Fruit fly (Drosophila melanogaster) whole organism, embryonic: ENCODE measurements around the gene Ufsp2.

Experiments
- BEAF-32 ChIP-seq: fragments of 200-800 bp; sonication (Bioruptor generic); optimal IDR thresholded peaks from 3 replicates; lab custom pipeline; 2017; ENCODE audit warnings: missing biosample characterization, missing genetic modification characterization, mild to moderate bottlenecking, moderate library complexity, missing genetic modification reagents
- CG10209 ChIP-seq: fragments of 200-800 bp; sonication (Bioruptor generic); optimal IDR thresholded peaks from 3 replicates; lab custom pipeline; 2017; ENCODE audit warnings: missing biosample characterization, mild to moderate bottlenecking, missing genetic modification characterization, missing genetic modification reagents
- CG1024 ChIP-seq: fragments of 200-800 bp; sonication (Bioruptor generic); IDR thresholded peaks from 2 replicates; pipeline ENCODE4 v1.3.6; 2022; ENCODE audit warnings: missing biosample characterization, missing genetic modification characterization
- CG11696 ChIP-seq: fragments of 200-800 bp; sonication (Bioruptor generic); IDR thresholded peaks from 2 replicates; pipeline ENCODE4 v1.3.6; 2022; ENCODE audit warnings: missing biosample characterization, missing genetic modification characterization
- CG1233 ChIP-seq: fragments of 200-800 bp; sonication (Bioruptor generic); optimal IDR thresholded peaks from 4 replicates; lab custom pipeline; 2018; ENCODE audit warnings: missing biosample characterization, mild to moderate bottlenecking, missing genetic modification characterization
- CG12769 ChIP-seq: fragments of 200-800 bp; sonication (Bioruptor generic); optimal IDR thresholded peaks from 2 replicates; lab custom pipeline; 2019; ENCODE audit warnings: missing biosample characterization, mild to moderate bottlenecking, missing genetic modification characterization, moderate library complexity
- CG13296 ChIP-seq: fragments of 200-800 bp; sonication (Bioruptor generic); optimal IDR thresholded peaks from 3 replicates; lab custom pipeline; 2018; ENCODE audit warnings: missing biosample characterization, mild to moderate bottlenecking, missing genetic modification characterization
- CG13424 ChIP-seq: fragments of 200-800 bp; sonication (Bioruptor generic); optimal IDR thresholded peaks from 2 replicates; lab custom pipeline; 2019; ENCODE audit warnings: missing biosample characterization, mild to moderate bottlenecking, missing genetic modification characterization, moderate library complexity
- CG13894 ChIP-seq: fragments of 200-800 bp; sonication (Bioruptor generic); optimal IDR thresholded peaks from 3 replicates; lab custom pipeline; 2018; ENCODE audit warnings: missing biosample characterization, mild to moderate bottlenecking, missing genetic modification characterization, moderate library complexity
- CG15514 ChIP-seq: fragments of 200-800 bp; sonication (Bioruptor generic); optimal IDR thresholded peaks from 3 replicates; lab custom pipeline; 2017; ENCODE audit warnings: missing biosample characterization, missing genetic modification characterization, mild to moderate bottlenecking, moderate library complexity, missing genetic modification reagents
- CG15601 ChIP-seq: fragments of 200-800 bp; sonication (Bioruptor generic); optimal IDR thresholded peaks from 3 replicates; lab custom pipeline; 2019; ENCODE audit warnings: missing biosample characterization, mild to moderate bottlenecking, missing genetic modification characterization, moderate library complexity
- CG15696 ChIP-seq: fragments of 200-800 bp; sonication (Bioruptor generic); optimal IDR thresholded peaks from 2 replicates; lab custom pipeline; 2019; ENCODE audit warnings: missing biosample characterization, mild to moderate bottlenecking, missing genetic modification characterization, moderate library complexity
- CG17361 ChIP-seq: fragments of 200-800 bp; sonication (Bioruptor generic); IDR thresholded peaks from 3 replicates; pipeline ENCODE4 v1.3.6; 2022; ENCODE audit warnings: missing biosample characterization, missing genetic modification characterization
- CG17802 ChIP-seq: fragments of 200-800 bp; sonication (Bioruptor generic); optimal IDR thresholded peaks from 2 replicates; lab custom pipeline; 2018; ENCODE audit warnings: missing biosample characterization, mild to moderate bottlenecking, missing genetic modification characterization, moderate library complexity
- CG2120 ChIP-seq: fragments of 200-800 bp; sonication (Bioruptor generic); optimal IDR thresholded peaks from 3 replicates; lab custom pipeline; 2016; ENCODE audit warnings: missing biosample characterization, missing genetic modification characterization
- CG2889 ChIP-seq: fragments of 200-800 bp; sonication (Bioruptor generic); IDR thresholded peaks from 3 replicates; pipeline ENCODE4 v1.3.6; 2022; ENCODE audit warnings: missing biosample characterization, missing genetic modification characterization
- CG3065 ChIP-seq: fragments of 200-800 bp; sonication (Bioruptor generic); optimal IDR thresholded peaks from 2 replicates; lab custom pipeline; 2016; ENCODE audit warnings: missing biosample characterization, missing genetic modification characterization
- CG31365 ChIP-seq: fragments of 200-800 bp; sonication (Bioruptor generic); optimal IDR thresholded peaks from 2 replicates; lab custom pipeline; 2018; ENCODE audit warnings: missing biosample characterization, mild to moderate bottlenecking, missing genetic modification characterization
- CG32772 ChIP-seq: fragments of 200-800 bp; sonication (Bioruptor generic); IDR thresholded peaks from 2 replicates; pipeline ENCODE4 v1.3.6; 2022; ENCODE audit warnings: missing biosample characterization, missing genetic modification characterization
- CG33213 ChIP-seq: fragments of 200-800 bp; sonication (Bioruptor generic); optimal IDR thresholded peaks from 3 replicates; lab custom pipeline; 2016; ENCODE audit warnings: missing biosample characterization, missing genetic modification characterization
- CG4424 ChIP-seq: fragments of 200-800 bp; sonication (Bioruptor generic); optimal IDR thresholded peaks from 3 replicates; lab custom pipeline; 2016; ENCODE audit warnings: missing biosample characterization, missing genetic modification characterization
- CG4730 ChIP-seq: fragments of 200-800 bp; sonication (Bioruptor generic); IDR thresholded peaks from 2 replicates; pipeline ENCODE4 v1.3.6; 2022; ENCODE audit warnings: missing biosample characterization, missing genetic modification characterization
- CG7786 ChIP-seq: fragments of 200-800 bp; sonication (Bioruptor generic); optimal IDR thresholded peaks from 2 replicates; lab custom pipeline; 2016; ENCODE audit warnings: missing biosample characterization, missing genetic modification characterization
- CG7987 ChIP-seq: fragments of 200-800 bp; sonication (Bioruptor generic); optimal IDR thresholded peaks from 2 replicates; lab custom pipeline; 2018; ENCODE audit warnings: missing biosample characterization, mild to moderate bottlenecking, missing genetic modification characterization, moderate library complexity
- CG9932 ChIP-seq: fragments of 200-800 bp; sonication (Bioruptor generic); IDR thresholded peaks from 2 replicates; pipeline ENCODE4 v1.3.6; 2022; ENCODE audit warnings: missing biosample characterization, missing genetic modification characterization
- CkIIα-i1 ChIP-seq: fragments of 200-800 bp; sonication (Bioruptor generic); IDR thresholded peaks from 2 replicates; pipeline ENCODE4 v1.3.6; 2022; ENCODE audit warnings: missing biosample characterization, missing genetic modification characterization
- Fer2 ChIP-seq: fragments of 200-800 bp; sonication (Bioruptor generic); optimal IDR thresholded peaks from 2 replicates; lab custom pipeline; 2018; ENCODE audit warnings: missing biosample characterization, mild to moderate bottlenecking, missing genetic modification characterization, moderate library complexity
- HmgZ ChIP-seq: fragments of 200-800 bp; sonication (Bioruptor generic); optimal IDR thresholded peaks from 2 replicates; lab custom pipeline; 2018; ENCODE audit warnings: missing biosample characterization, mild to moderate bottlenecking, missing genetic modification characterization
- Hmx ChIP-seq: fragments of 200-800 bp; sonication (Bioruptor generic); optimal IDR thresholded peaks from 2 replicates; lab custom pipeline; 2016; ENCODE audit warnings: missing biosample characterization, missing genetic modification characterization
- Hr3 ChIP-seq: fragments of 200-800 bp; sonication (Bioruptor generic); optimal IDR thresholded peaks from 3 replicates; lab custom pipeline; 2016; ENCODE audit warnings: missing biosample characterization, missing genetic modification characterization
- Myb ChIP-seq: fragments of 200-800 bp; sonication (Bioruptor generic); optimal IDR thresholded peaks from 2 replicates; lab custom pipeline; 2016; ENCODE audit warnings: missing biosample characterization, missing genetic modification characterization
- NK7.1 ChIP-seq: fragments of 200-800 bp; sonication (Bioruptor generic); optimal IDR thresholded peaks from 3 replicates; lab custom pipeline; 2016; ENCODE audit warnings: missing biosample characterization, missing genetic modification characterization
- Scr ChIP-seq: fragments of 200-800 bp; sonication (Bioruptor generic); IDR thresholded peaks from 2 replicates; pipeline ENCODE4 v1.3.6; 2022; ENCODE audit warnings: missing biosample characterization, missing genetic modification characterization; ENCODE audit not compliant: partially characterized antibody
- Side ChIP-seq: fragments of 200-800 bp; sonication (Bioruptor generic); optimal IDR thresholded peaks from 2 replicates; lab custom pipeline; 2016; ENCODE audit warnings: missing biosample characterization, missing genetic modification characterization
- Stat92E ChIP-seq, 3 experiments: fragments of >200 bp in 2 of 3; fragments of 200-800 bp in 1 of 3; sonication (Bioruptor generic) in 1 of 3; optimal IDR thresholded peaks; 2 replicates each; lab custom pipeline; 2017 to 2019; ENCODE audit warnings: missing biosample characterization in 3 of 3, missing genetic modification characterization in 3 of 3, mild to moderate bottlenecking in 1 of 3, moderate library complexity in 1 of 3
- Vsx1 ChIP-seq: fragments of 200-800 bp; sonication (Bioruptor generic); optimal IDR thresholded peaks from 2 replicates; lab custom pipeline; 2017; ENCODE audit warnings: missing biosample characterization, mild to moderate bottlenecking, missing genetic modification characterization, missing genetic modification reagents
- ab ChIP-seq: fragments of 200-800 bp; sonication (Bioruptor generic); optimal IDR thresholded peaks from 2 replicates; lab custom pipeline; 2016; ENCODE audit warnings: missing biosample characterization, missing genetic modification characterization
- btn ChIP-seq: fragments of 200-800 bp; sonication (Bioruptor generic); optimal IDR thresholded peaks from 2 replicates; lab custom pipeline; 2016; ENCODE audit warnings: missing biosample characterization, missing genetic modification characterization
- caup ChIP-seq: fragments of 200-800 bp; sonication (Bioruptor generic); optimal IDR thresholded peaks from 3 replicates; lab custom pipeline; 2017; ENCODE audit warnings: missing biosample characterization, mild to moderate bottlenecking, missing genetic modification characterization, moderate library complexity; ENCODE audit not compliant: severe bottlenecking
- chm ChIP-seq: fragments of 200-800 bp; sonication (Bioruptor generic); IDR thresholded peaks from 2 replicates; pipeline ENCODE4 v1.3.6; 2022; ENCODE audit warnings: missing biosample characterization, missing genetic modification characterization
- fu2 ChIP-seq: fragments of 200-800 bp; sonication (Bioruptor generic); optimal IDR thresholded peaks from 2 replicates; lab custom pipeline; 2016; ENCODE audit warnings: missing biosample characterization, missing genetic modification characterization
- grau ChIP-seq: fragments of 200-800 bp; optimal IDR thresholded peaks from 3 replicates; lab custom pipeline; 2019; ENCODE audit warnings: missing biosample characterization, mild to moderate bottlenecking, missing genetic modification characterization, moderate library complexity
- knrl ChIP-seq: fragments of 200-800 bp; sonication (Bioruptor generic); IDR thresholded peaks from 3 replicates; pipeline ENCODE4 v1.3.6; 2022; ENCODE audit warnings: missing biosample characterization, missing genetic modification characterization; ENCODE audit not compliant: partially characterized antibody
- onecut ChIP-seq: fragments of 200-800 bp; sonication (Bioruptor generic); IDR thresholded peaks from 2 replicates; pipeline ENCODE4 v1.3.6; 2022; ENCODE audit warnings: missing biosample characterization, missing genetic modification characterization
- shn ChIP-seq: fragments of 200-800 bp; sonication (Bioruptor generic); optimal IDR thresholded peaks from 3 replicates; lab custom pipeline; 2016; ENCODE audit warnings: missing biosample characterization, missing genetic modification characterization
- sob ChIP-seq: fragments of 200-800 bp; sonication (Bioruptor generic); IDR thresholded peaks from 2 replicates; pipeline ENCODE4 v1.3.6; 2022; ENCODE audit warnings: missing biosample characterization, missing genetic modification characterization
- stc ChIP-seq: fragments of 200-800 bp; sonication (Bioruptor generic); IDR thresholded peaks from 2 replicates; pipeline ENCODE4 v1.3.6; 2022; ENCODE audit warnings: missing biosample characterization, missing genetic modification characterization
- unc-4 ChIP-seq: fragments of 200-800 bp; sonication (Bioruptor generic); IDR thresholded peaks from 2 replicates; pipeline ENCODE4 v1.3.6; 2022; ENCODE audit warnings: missing biosample characterization, missing genetic modification characterization; ENCODE audit not compliant: partially characterized antibody
- vvl ChIP-seq: fragments of 200-800 bp; sonication (Bioruptor generic); IDR thresholded peaks from 2 replicates; pipeline ENCODE4 v1.3.6; 2022; ENCODE audit warnings: missing biosample characterization, missing genetic modification characterization
- wek ChIP-seq: fragments of 200-800 bp; sonication (Bioruptor generic); optimal IDR thresholded peaks from 3 replicates; lab custom pipeline; 2018; ENCODE audit warnings: missing biosample characterization, mild to moderate bottlenecking, missing genetic modification characterization, moderate library complexity

The Ufsp2 gene

dm6 chr3L:15565829-15566433, 10.4 kb upstream of the Ufsp2 start, which contains the start of gene dop (continued):
- TF ChIP-seq Hr3 (GFP tag; lab: Kevin White, UChicago) (peak; percentile 17), onecut (GFP tag; lab: Robert Waterston, UW) (peak; percentile 67), grau (tag; lab: Kevin White, UChicago) (peak; percentile 2), CG33213 (GFP tag; lab: Kevin White, UChicago) (peak; percentile 34), CG31365 (tag; lab: Kevin White, UChicago) (no peak), Hmx (GFP tag; lab: Kevin White, UChicago) (no peak), CG1024 (GFP tag; lab: Robert Waterston, UW) (no peak), CG13894 (tag; lab: Kevin White, UChicago) (peak; percentile 9), btn (no peak), CG4424 (GFP tag; lab: Kevin White, UChicago) (no peak), chm (GFP tag; lab: Robert Waterston, UW) (no peak), CG15696 (tag; lab: Kevin White, UChicago) (no peak), CG32772 (GFP tag; lab: Robert Waterston, UW) (no peak), CG10209 (GFP tag; lab: Kevin White, UChicago) (no peak), CkIIα-i1 (GFP tag; lab: Robert Waterston, UW) (no peak), vvl (GFP tag; lab: Robert Waterston, UW) (peak; percentile 49), CG4730 (GFP tag; lab: Robert Waterston, UW) (no peak), knrl (GFP tag; lab: Robert Waterston, UW) (peak; percentile 73), CG17361 (no peak), CG12769 (tag; lab: Kevin White, UChicago) (peak; percentile 9), CG15601 (no peak), CG13296 (GFP tag; lab: Kevin White, UChicago) (no peak), shn (peak; percentile 42), wek (GFP tag; lab: Kevin White, UChicago) (no peak), CG1233 (GFP tag; lab: Kevin White, UChicago) (no peak), Scr (GFP tag; lab: Robert Waterston, UW) (peak; percentile 71), CG15514 (peak; percentile 61), CG7987 (GFP tag; lab: Kevin White, UChicago) (no peak), CG2889 (no peak), stc (GFP tag; lab: Robert Waterston, UW) (no peak), HmgZ (peak; percentile 15), unc-4 (peak; percentile 70), CG7786 (GFP tag; lab: Kevin White, UChicago) (no peak), fu2 (no peak), CG3065 (no peak), CG2120 (GFP tag; lab: Kevin White, UChicago) (peak; percentile 35), CG13424 (peak; percentile 6), CG11696 (no peak), ab (GFP tag; lab: Kevin White, UChicago) (no peak), Stat92E (GFP tag; optimal IDR thresholded peaks at IDR 0.05; lab: Kevin White, UChicago) (no peak), caup (GFP tag; lab: Kevin White, UChicago) (no peak), NK7.1 (GFP tag; lab: Kevin White, UChicago) (no peak), Side (GFP tag; lab: Kevin White, UChicago) (peak; percentile 43), Fer2 (no peak), sob (GFP tag; lab: Robert Waterston, UW) (no peak), BEAF-32 (peak; percentile 82), Vsx1 (GFP tag; lab: Kevin White, UChicago) (no peak), Myb (peak; percentile 49), CG9932 (peak; percentile 62), CG17802 (no peak)
